Worm (Caenorhabditis elegans): Measurements from ENCODE around the gene smrc-1.

ce11 chrIII:6374947-6375415 is 15.8 kb upstream of the smrc-1 start, which contains the start of the genes rps-13 and nfx-1:
- TF ChIP-seq fos-1 (tag; optimal IDR thresholded peaks at IDR 0.05): no peak
- peak; percentile 91 for TF ChIP-seq nhr-77 (tag; optimal IDR thresholded peaks at IDR 0.05)
- peak; percentile 84 for TF ChIP-seq dve-1 (tag; optimal IDR thresholded peaks at IDR 0.05; ENCODE audit: insufficient read depth)
- TF ChIP-seq pqm-1 (tag; optimal IDR thresholded peaks at IDR 0.05): peak; percentile 2
- no peak for TF ChIP-seq R02D3.7 (tag; optimal IDR thresholded peaks at IDR 0.05)
- TF ChIP-seq jun-1 (tag; optimal IDR thresholded peaks at IDR 0.05): no peak
- no peak for TF ChIP-seq F10B5.3 (tag; optimal IDR thresholded peaks at IDR 0.05)
- peak; percentile 32 for TF ChIP-seq fkh-10 (GFP tag; optimal IDR thresholded peaks at IDR 0.05)
- TF ChIP-seq egl-43 (GFP tag; IDR thresholded peaks at IDR 0.05): no peak
- peak; percentile 68 for TF ChIP-seq nhr-25 (tag; optimal IDR thresholded peaks at IDR 0.05; ENCODE audit: borderline replicate concordance, insufficient read depth)
